Fruit fly (Drosophila melanogaster) whole organism, prepupa: Measurements from ENCODE around the gene CG13795.
"Not testable (repeated sequence)": the region's sequence is repeated elsewhere in the genome, so short reads cannot be mapped to it uniquely, and the experiment has no call there.

Source experiments
- CG31627 ChIP-seq: fragments of 200-800 bp; sonication (Bioruptor generic); optimal IDR thresholded peaks from 3 replicates; lab custom pipeline; 2016; ENCODE audit warnings: missing biosample characterization, missing genetic modification characterization
- CG6163 ChIP-seq: fragments of 200-800 bp; sonication (Bioruptor generic); IDR thresholded peaks from 3 replicates; pipeline ENCODE4 v1.3.6; 2022; ENCODE audit warnings: missing biosample characterization, missing genetic modification characterization
- Eip75B ChIP-seq: fragments of 200-800 bp; sonication (Bioruptor generic); optimal IDR thresholded peaks from 3 replicates; lab custom pipeline; 2016; ENCODE audit warnings: missing biosample characterization, missing genetic modification characterization
- Hr4 ChIP-seq: fragments of 200-800 bp; sonication (Bioruptor generic); optimal IDR thresholded peaks from 3 replicates; lab custom pipeline; 2016; ENCODE audit warnings: missing biosample characterization, missing genetic modification characterization
- Met ChIP-seq: fragments of 200-800 bp; sonication (Bioruptor generic); optimal IDR thresholded peaks from 3 replicates; lab custom pipeline; 2016; ENCODE audit warnings: missing biosample characterization, missing genetic modification characterization
- Sox102F ChIP-seq: fragments of 200-800 bp; sonication (Bioruptor generic); optimal IDR thresholded peaks from 2 replicates; lab custom pipeline; 2016; ENCODE audit warnings: missing biosample characterization, mild to moderate bottlenecking, missing genetic modification characterization
- achi ChIP-seq: fragments of 200-800 bp; sonication (Bioruptor generic); optimal IDR thresholded peaks from 3 replicates; lab custom pipeline; 2016; ENCODE audit warnings: missing biosample characterization, missing genetic modification characterization
- vri ChIP-seq: fragments of 200-800 bp; sonication (Bioruptor generic); optimal IDR thresholded peaks from 3 replicates; lab custom pipeline; 2016; ENCODE audit warnings: missing biosample characterization, mild to moderate bottlenecking, missing genetic modification characterization

DNA sequence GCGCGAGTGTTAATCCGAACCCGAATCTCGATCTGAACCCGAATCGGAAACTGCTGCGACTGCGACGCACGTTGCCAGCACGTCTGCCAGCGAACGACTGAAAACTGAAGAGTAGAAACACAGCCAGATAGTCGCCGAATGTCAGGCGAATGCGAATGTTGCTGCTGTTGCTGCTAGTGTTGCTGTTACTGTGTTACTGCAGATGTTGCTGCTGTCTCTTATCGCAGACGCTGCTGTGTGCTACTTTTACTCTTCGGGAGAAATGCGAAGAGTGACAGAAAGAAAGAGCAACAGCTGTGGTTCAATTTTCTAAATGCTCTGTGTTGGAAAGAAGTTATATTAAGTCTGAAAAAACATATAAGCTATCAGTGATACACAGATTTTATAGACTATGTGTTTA, 6.5 kb upstream of the CG13795 start, which contains the start of gene CG13796:
- TF ChIP-seq Hr4 (GFP tag; lab: Kevin White, UChicago); Met (GFP tag; lab: Kevin White, UChicago); vri; CG6163 (GFP tag; lab: Robert Waterston, UW); CG31627 (GFP tag; lab: Kevin White, UChicago); achi (GFP tag; lab: Kevin White, UChicago); Sox102F (GFP tag; lab: Kevin White, UChicago); Eip75B (GFP tag; lab: Kevin White, UChicago): not testable (repeated sequence)
